Worm (Caenorhabditis elegans): ENCODE results near the gene nca-2.

nca-2 gene

ce11 chrIII:5023642-5024041, 58.3 kb downstream of the nca-2 start:
- no peak for TF ChIP-seq ccch-3 (GFP tag; optimal IDR thresholded peaks at IDR 0.05)
- no peak for TF ChIP-seq attf-5 (GFP tag; optimal IDR thresholded peaks at IDR 0.05)
- no peak for TF ChIP-seq ceh-91 (GFP tag; IDR thresholded peaks at IDR 0.05)
- TF ChIP-seq lin-35 (GFP tag; optimal IDR thresholded peaks at IDR 0.05): peak in 1 of 3 experiments; percentile 4
- no peak for TF ChIP-seq nhr-27 (tag; optimal IDR thresholded peaks at IDR 0.05)
- TF ChIP-seq nfyb-1 (GFP tag; IDR thresholded peaks at IDR 0.05): 0 out of 2 replicates have a peak, but pooled peaks have one; percentile 12
- no peak for TF ChIP-seq dpff-1 (tag; optimal IDR thresholded peaks at IDR 0.05)
- TF ChIP-seq ama-1 (optimal IDR thresholded peaks at IDR 0.05): peak; percentile 43
- TF ChIP-seq ama-1 (GFP tag; optimal IDR thresholded peaks at IDR 0.05): no peak
- TF ChIP-seq pbrm-1 (GFP tag; IDR thresholded peaks at IDR 0.05): no peak

ce11 chrIII:5024393-5024964, 59.1 kb downstream of the nca-2 start, which contains the start of gene pcf-11:
pcf-11 (plus strand) TSS chrIII:5024914.
- TF ChIP-seq lsl-1 (GFP tag; optimal IDR thresholded peaks at IDR 0.05) (no peak), cebp-1 (GFP tag; IDR thresholded peaks at IDR 0.05) (no peak), cebp-1 (tag; optimal IDR thresholded peaks at IDR 0.05) (peak; percentile 47), B0019.2 (GFP tag; conservative IDR thresholded peaks at IDR 0.05) (no peak), let-607 (tag; optimal IDR thresholded peaks at IDR 0.05) (peak; percentile 33 to 36), pbrm-1 (GFP tag; IDR thresholded peaks at IDR 0.05) (no peak), cebp-2 (GFP tag; IDR thresholded peaks at IDR 0.05) (no peak), F23B12.7 (tag; optimal IDR thresholded peaks at IDR 0.05; ENCODE audit: insufficient read depth) (peak; percentile 3), die-1 (tag; optimal IDR thresholded peaks at IDR 0.05) (no peak), nfya-2 (GFP tag; IDR thresholded peaks at IDR 0.05) (no peak), hmg-1.2 (GFP tag; IDR thresholded peaks at IDR 0.05) (peak; percentile 46; the same call in 1 of the 2 replicates), mes-4 (tag; optimal IDR thresholded peaks at IDR 0.05) (no peak), zfh-2 (GFP tag; conservative IDR thresholded peaks at IDR 0.05) (peak; percentile 73), attf-5 (GFP tag; optimal IDR thresholded peaks at IDR 0.05) (peak; percentile 26), tbp1 (GFP tag; optimal IDR thresholded peaks at IDR 0.05) (peak; percentile 15), madf-10 (tag; optimal IDR thresholded peaks at IDR 0.05) (peak; percentile 14), ztf-18 (tag; optimal IDR thresholded peaks at IDR 0.05) (peak; percentile 46), snpc-3.4 (tag; optimal IDR thresholded peaks at IDR 0.05) (peak; percentile 26), K12H6.12 (tag; optimal IDR thresholded peaks at IDR 0.05) (no peak), lin-54 (GFP tag; optimal IDR thresholded peaks at IDR 0.05) (peak; percentile 17), aptf-3 (GFP tag; IDR thresholded peaks at IDR 0.05) (no peak), mel-28 (tag; optimal IDR thresholded peaks at IDR 0.05; ENCODE audit: borderline replicate concordance) (no peak), lin-35 (GFP tag; optimal IDR thresholded peaks at IDR 0.05) (peak in 1 of 3 experiments; percentile 58), madf-3 (GFP tag; IDR thresholded peaks at IDR 0.05) (no peak), ZK185.1 (tag; optimal IDR thresholded peaks at IDR 0.05; ENCODE audit: poor library complexity, severe bottlenecking) (peak; percentile 5), F33H1.4 (GFP tag; IDR thresholded peaks at IDR 0.05) (peak; percentile 73), B0336.3 (GFP tag; IDR thresholded peaks at IDR 0.05) (no peak), tlf-1 (GFP tag; optimal IDR thresholded peaks at IDR 0.05) (peak; percentile 54), hsf-1 (GFP tag; IDR thresholded peaks at IDR 0.05) (no peak), nhr-80 (tag; optimal IDR thresholded peaks at IDR 0.05) (peak; percentile 24), B0035.1 (tag; optimal IDR thresholded peaks at IDR 0.05) (no peak), rec-8 (tag; optimal IDR thresholded peaks at IDR 0.05) (no peak), nhr-120 (GFP tag; IDR thresholded peaks at IDR 0.05) (no peak), Y53F4B.3 (GFP tag; IDR thresholded peaks at IDR 0.05) (no peak), egl-44 (GFP tag; IDR thresholded peaks at IDR 0.05) (no peak), Y95B8A.8 (GFP tag; IDR thresholded peaks at IDR 0.05) (no peak), nhr-179 (tag; optimal IDR thresholded peaks at IDR 0.05) (no peak), C17E4.6 (GFP tag; IDR thresholded peaks at IDR 0.05) (no peak), mcd-1 (GFP tag; IDR thresholded peaks at IDR 0.05) (peak; percentile 36; the same call in 1 of the 2 replicates), lin-40 (tag; optimal IDR thresholded peaks at IDR 0.05) (peak; percentile 1)
